Fruit fly (Drosophila melanogaster): ENCODE results near the gene IPIP.

Gene IPIP

dm6 chr2L:6082936-6083627, 35.3 kb downstream of the IPIP start (continued):
- peak; percentile 5 for TF ChIP-seq CG6765 (GFP tag; optimal IDR thresholded peaks at IDR 0.05)
- peak; percentile 25 for TF ChIP-seq CG17912 (GFP tag; optimal IDR thresholded peaks at IDR 0.05)
- no peak for TF ChIP-seq oc (tag; optimal IDR thresholded peaks at IDR 0.05)
- no peak for TF ChIP-seq Oli (tag; optimal IDR thresholded peaks at IDR 0.05)
- TF ChIP-seq tap (tag; optimal IDR thresholded peaks at IDR 0.05), result no peak
- no peak for TF ChIP-seq CG6854 (GFP tag; optimal IDR thresholded peaks at IDR 0.05)
- TF ChIP-seq lola (GFP tag; optimal IDR thresholded peaks at IDR 0.05), result no peak
- TF ChIP-seq Dp (GFP tag; optimal IDR thresholded peaks at IDR 0.05), result no peak
- TF ChIP-seq HmgZ (tag; optimal IDR thresholded peaks at IDR 0.05), result peak; percentile 41
- TF ChIP-seq CG1024 (GFP tag; IDR thresholded peaks at IDR 0.05), result no peak
- TF ChIP-seq zen (tag; optimal IDR thresholded peaks at IDR 0.05), result no peak
- TF ChIP-seq Awh (GFP tag; IDR thresholded peaks at IDR 0.05), result no peak
- no peak for TF ChIP-seq CG4820 (GFP tag; optimal IDR thresholded peaks at IDR 0.05)
- TF ChIP-seq nau (GFP tag; optimal IDR thresholded peaks at IDR 0.05), result no peak
- no peak for TF ChIP-seq CkIIα-i1 (GFP tag; IDR thresholded peaks at IDR 0.05)
- TF ChIP-seq Dbx (GFP tag; IDR thresholded peaks at IDR 0.05), result no peak; the same call in 2 of the 3 replicates
- no peak for TF ChIP-seq NfI (GFP tag; optimal IDR thresholded peaks at IDR 0.05)
- no peak for TF ChIP-seq Ada2b (GFP tag; IDR thresholded peaks at IDR 0.05)
- 0 out of 3 replicates have a peak, but pooled peaks have one; percentile 21 for TF ChIP-seq vnd (GFP tag; IDR thresholded peaks at IDR 0.05; ENCODE audit: partially characterized antibody)
- no peak for TF ChIP-seq CG11093 (GFP tag; IDR thresholded peaks at IDR 0.05)
- TF ChIP-seq nmo (GFP tag; optimal IDR thresholded peaks at IDR 0.05), result no peak
- no peak for TF ChIP-seq CG6683 (GFP tag; optimal IDR thresholded peaks at IDR 0.05)
- no peak for TF ChIP-seq tll (GFP tag; optimal IDR thresholded peaks at IDR 0.05)
- TF ChIP-seq Ssrp (tag; optimal IDR thresholded peaks at IDR 0.05), result no peak
- TF ChIP-seq GATAe (GFP tag; conservative IDR thresholded peaks at IDR 0.05), result no peak; the same call in 1 of the 2 replicates
- TF ChIP-seq Sry-β (GFP tag; optimal IDR thresholded peaks at IDR 0.05), result no peak
- TF ChIP-seq Doc3 (GFP tag; IDR thresholded peaks at IDR 0.05; ENCODE audit: partially characterized antibody), result no peak
- TF ChIP-seq CG9932 (GFP tag; IDR thresholded peaks at IDR 0.05), result 0 out of 2 replicates have a peak, but pooled peaks have one; percentile 7
- TF ChIP-seq da (GFP tag; optimal IDR thresholded peaks at IDR 0.05), result no peak

- TF ChIP-seq Mad (GFP tag; optimal IDR thresholded peaks at IDR 0.05), result no peak
- TF ChIP-seq CG18011 (GFP tag; optimal IDR thresholded peaks at IDR 0.05), result no peak
- no peak for TF ChIP-seq disco-r (GFP tag; optimal IDR thresholded peaks at IDR 0.05)
- TF ChIP-seq CG8290 (GFP tag; optimal IDR thresholded peaks at IDR 0.05), result no peak
- TF ChIP-seq CG8290 (tag; optimal IDR thresholded peaks at IDR 0.05), result peak in 1 of 2 experiments; percentile 2
- peak; percentile 85 for TF ChIP-seq mirr (GFP tag; optimal IDR thresholded peaks at IDR 0.05)
- TF ChIP-seq Hey (tag; optimal IDR thresholded peaks at IDR 0.05), result peak; percentile 7
- TF ChIP-seq CG12744 (GFP tag; optimal IDR thresholded peaks at IDR 0.05), result no peak
- peak; percentile 17 for TF ChIP-seq Deaf1 (tag; optimal IDR thresholded peaks at IDR 0.05)
- no peak for TF ChIP-seq dan (GFP tag; IDR thresholded peaks at IDR 0.05)
- TF ChIP-seq CG3065 (GFP tag; optimal IDR thresholded peaks at IDR 0.05), result no peak
- TF ChIP-seq sug (tag; optimal IDR thresholded peaks at IDR 0.05), result peak; percentile 63
- no peak for TF ChIP-seq mld (GFP tag; IDR thresholded peaks at IDR 0.05; ENCODE audit: partially characterized antibody)
- TF ChIP-seq CG18599 (GFP tag; optimal IDR thresholded peaks at IDR 0.05), result peak; percentile 19
- 0 out of 3 replicates have a peak, but pooled peaks have one; percentile 15 for TF ChIP-seq CG6175 (GFP tag; IDR thresholded peaks at IDR 0.05)
- no peak for TF ChIP-seq CG8089 (GFP tag; optimal IDR thresholded peaks at IDR 0.05)
- no peak for TF ChIP-seq Dll (GFP tag; IDR thresholded peaks at IDR 0.05; ENCODE audit: partially characterized antibody)
- no peak for TF ChIP-seq CG6683 (GFP tag; optimal IDR thresholded peaks at IDR 0.05)
- TF ChIP-seq CG10543 (GFP tag; optimal IDR thresholded peaks at IDR 0.05), result peak; percentile 9
- TF ChIP-seq HmgD (GFP tag; optimal IDR thresholded peaks at IDR 0.05), result no peak
- TF ChIP-seq Bgb (GFP tag; IDR thresholded peaks at IDR 0.05; ENCODE audit: partially characterized antibody), result no peak
- no peak for TF ChIP-seq grn (GFP tag; optimal IDR thresholded peaks at IDR 0.05)
These were observed 36.9 kb downstream of the IPIP start for dm6 chr2L:6084694-6085093.
